Worm (Caenorhabditis elegans) whole organism, L1 larva: ENCODE results near the gene chat-1.

ENCODE experiments used
- jun-1 ChIP-seq: fragments of 150-350 bp; optimal IDR thresholded peaks from 2 replicates; lab custom pipeline; 2014; ENCODE audit warnings: missing biosample characterization, missing genetic modification reagents, missing genetic modification characterization
- lin-14 ChIP-seq: fragments of 200-800 bp; sonication (Bioruptor generic); optimal IDR thresholded peaks from 2 replicates; lab custom pipeline; 2018; ENCODE audit warnings: mild to moderate bottlenecking, missing genetic modification characterization, moderate library complexity, missing compliant biosample characterization
- lir-3 ChIP-seq: sonication (generic microtip); optimal IDR thresholded peaks from 2 replicates; lab custom pipeline; 2016; ENCODE audit warnings: mild to moderate bottlenecking, missing genetic modification characterization, moderate library complexity, missing compliant biosample characterization; ENCODE audit not compliant: poor library complexity

- TF ChIP-seq jun-1 (tag; lab: Kevin White, UChicago) (no peak), lin-14 (no peak), lir-3 (tag; lab: Kevin White, UChicago) (no peak)
Observed at ce11 chrIV:4434441-4435084, 12.6 kb upstream of the chat-1 start, which contains the start of the genes R08C7.8 and R08C7.4.
